Worm (Caenorhabditis elegans) whole organism, L4/young adult: ENCODE measurements around the gene C29F7.10.
A peak's percentile ranks its signal among the peaks of the same experiment; 100 is the strongest.

Source experiments
- W03F9.2 ChIP-seq: fragments of 150-350 bp; optimal IDR thresholded peaks from 2 replicates; lab custom pipeline; 2014; ENCODE audit warnings: missing biosample characterization, missing genetic modification characterization
- dao-5 ChIP-seq: sonication (generic microtip); optimal IDR thresholded peaks from 2 replicates; lab custom pipeline; 2016; ENCODE audit warnings: missing genotype, missing genetic modification characterization, moderate library complexity, missing compliant biosample characterization
- him-1 ChIP-seq: sonication (generic microtip); optimal IDR thresholded peaks from 2 replicates; lab custom pipeline; 2016; ENCODE audit warnings: missing genotype, missing genetic modification reagents, missing genetic modification characterization, missing compliant biosample characterization

The C29F7.10 gene

ce11 chrX:13411306-13411705, 20.0 kb downstream of the C29F7.10 start:
- TF ChIP-seq W03F9.2 = no peak
- TF ChIP-seq dao-5 (tag; lab: Kevin White, UChicago) = no peak
- TF ChIP-seq him-1 (tag; lab: Kevin White, UChicago) = no peak

- no peak for TF ChIP-seq dao-5 (tag; lab: Kevin White, UChicago)
- TF ChIP-seq him-1 (tag; lab: Kevin White, UChicago) = no peak
- TF ChIP-seq W03F9.2 = no peak
Measured at ce11 chrX:13409543-13409942, 21.7 kb downstream of the C29F7.10 start, which contains the start of the genes cyp-13B1 and C29F7.1. cyp-13B1 (minus strand) TSS chrX:13409643. C29F7.1 (plus strand) TSS chrX:13409936.

- TF ChIP-seq dao-5 (tag; lab: Kevin White, UChicago) (no peak), him-1 (tag; lab: Kevin White, UChicago) (no peak), W03F9.2 (no peak)
Measured at ce11 chrX:13401783-13402182, 29.5 kb downstream of the C29F7.10 start, which contains the start of gene F02C12.1. F02C12.1 (plus strand) TSS chrX:13402083.

- peak; percentile 10 for TF ChIP-seq W03F9.2
- TF ChIP-seq dao-5 (tag; lab: Kevin White, UChicago) = no peak
- TF ChIP-seq him-1 (tag; lab: Kevin White, UChicago) = no peak
Measured at ce11 chrX:13401311-13401710, 30.0 kb downstream of the C29F7.10 start.

- TF ChIP-seq dao-5 (tag; lab: Kevin White, UChicago) (no peak), W03F9.2 (no peak)
Measured at ce11 chrX:13399221-13399620, 32.1 kb downstream of the C29F7.10 start, which contains the start of gene F02C12.2. F02C12.2 (minus strand) TSS chrX:13399321.

- no peak for TF ChIP-seq dao-5 (tag; lab: Kevin White, UChicago)
- TF ChIP-seq W03F9.2 = peak; percentile 52
- no peak for TF ChIP-seq him-1 (tag; lab: Kevin White, UChicago)
Measured at ce11 chrX:13396550-13397023, 34.7 kb downstream of the C29F7.10 start, which contains the start of gene F02C12.3. F02C12.3 (plus strand) TSS chrX:13396973.

ce11 chrX:13394971-13395370, 36.3 kb downstream of the C29F7.10 start, which contains the start of gene irld-2:
irld-2 (minus strand) TSS chrX:13395071.
- no peak for TF ChIP-seq him-1 (tag; lab: Kevin White, UChicago)
- TF ChIP-seq W03F9.2 = no peak
- no peak for TF ChIP-seq dao-5 (tag; lab: Kevin White, UChicago)

- TF ChIP-seq dao-5 (tag; lab: Kevin White, UChicago) = no peak
- no peak for TF ChIP-seq W03F9.2
- TF ChIP-seq him-1 (tag; lab: Kevin White, UChicago) = no peak
Measured at ce11 chrX:13388829-13389228, 42.5 kb downstream of the C29F7.10 start.

- TF ChIP-seq dao-5 (tag; lab: Kevin White, UChicago) = no peak
- no peak for TF ChIP-seq W03F9.2
- TF ChIP-seq him-1 (tag; lab: Kevin White, UChicago) = no peak
Measured at ce11 chrX:13387497-13387953, 43.8 kb downstream of the C29F7.10 start, which contains the start of gene C49F8.3. C49F8.3 (minus strand) TSS chrX:13387547.

- TF ChIP-seq W03F9.2 = no peak
- no peak for TF ChIP-seq him-1 (tag; lab: Kevin White, UChicago)
- TF ChIP-seq dao-5 (tag; lab: Kevin White, UChicago) = no peak
Measured at ce11 chrX:13384743-13385142, 46.5 kb downstream of the C29F7.10 start.

- TF ChIP-seq W03F9.2 = no peak
- no peak for TF ChIP-seq him-1 (tag; lab: Kevin White, UChicago)
- TF ChIP-seq dao-5 (tag; lab: Kevin White, UChicago) = no peak
Measured at ce11 chrX:13383273-13383672, 48.0 kb downstream of the C29F7.10 start.

ce11 chrX:13380988-13381742, 50.1 kb downstream of the C29F7.10 start:
- no peak for TF ChIP-seq dao-5 (tag; lab: Kevin White, UChicago)
- no peak for TF ChIP-seq W03F9.2
- TF ChIP-seq him-1 (tag; lab: Kevin White, UChicago) = no peak
